Fruit fly (Drosophila melanogaster) whole organism, embryonic: ENCODE results near the gene CG10710.

Experiments
- ATbp ChIP-seq: fragments of 200-800 bp; sonication (Bioruptor generic); optimal IDR thresholded peaks from 2 replicates; lab custom pipeline; 2017; ENCODE audit warnings: missing biosample characterization, mild to moderate bottlenecking, missing genetic modification characterization, missing genetic modification reagents
- Blimp-1 ChIP-seq: fragments of 200-800 bp; sonication (Bioruptor generic); optimal IDR thresholded peaks from 3 replicates; lab custom pipeline; 2018; ENCODE audit warnings: missing biosample characterization, missing genetic modification characterization, mild to moderate bottlenecking, moderate library complexity, missing genetic modification reagents
- CG11247 ChIP-seq: fragments of 200-800 bp; sonication (Bioruptor generic); IDR thresholded peaks from 2 replicates; pipeline ENCODE4 v1.3.6; 2022; ENCODE audit warnings: missing biosample characterization, missing genetic modification characterization
- CG11560 ChIP-seq: fragments of 200-800 bp; sonication (Bioruptor generic); IDR thresholded peaks from 3 replicates; pipeline ENCODE4 v1.3.6; 2022; ENCODE audit warnings: missing biosample characterization, missing genetic modification characterization
- CG12071 ChIP-seq: fragments of 200-800 bp; sonication (Bioruptor generic); optimal IDR thresholded peaks from 3 replicates; lab custom pipeline; 2018; ENCODE audit warnings: missing biosample characterization, mild to moderate bottlenecking, missing genetic modification characterization
- CG12299 ChIP-seq: fragments of 200-800 bp; sonication (Bioruptor generic); optimal IDR thresholded peaks from 2 replicates; lab custom pipeline; 2018; ENCODE audit warnings: missing biosample characterization, mild to moderate bottlenecking, missing genetic modification characterization
- CG13123 ChIP-seq: fragments of 200-800 bp; sonication (Bioruptor generic); optimal IDR thresholded peaks from 2 replicates; lab custom pipeline; 2016; ENCODE audit warnings: missing biosample characterization, missing genetic modification characterization
- CG13424 ChIP-seq: fragments of 200-800 bp; sonication (Bioruptor generic); optimal IDR thresholded peaks from 2 replicates; lab custom pipeline; 2019; ENCODE audit warnings: missing biosample characterization, mild to moderate bottlenecking, missing genetic modification characterization, moderate library complexity
- CG15011 ChIP-seq: fragments of 200-800 bp; sonication (Bioruptor generic); optimal IDR thresholded peaks from 3 replicates; lab custom pipeline; 2018; ENCODE audit warnings: missing biosample characterization, mild to moderate bottlenecking, missing genetic modification characterization
- CG15269 ChIP-seq: fragments of 200-800 bp; sonication (Bioruptor generic); optimal IDR thresholded peaks from 2 replicates; lab custom pipeline; 2018; ENCODE audit warnings: missing biosample characterization, mild to moderate bottlenecking, missing genetic modification characterization, moderate library complexity
- CG1602 ChIP-seq: fragments of 200-800 bp; sonication (Bioruptor generic); optimal IDR thresholded peaks from 3 replicates; lab custom pipeline; 2016; ENCODE audit warnings: missing biosample characterization, missing genetic modification characterization
- CG17385 ChIP-seq: fragments of 200-800 bp; sonication (Bioruptor generic); optimal IDR thresholded peaks from 3 replicates; lab custom pipeline; 2018; ENCODE audit warnings: missing biosample characterization, mild to moderate bottlenecking, missing genetic modification characterization
- CG2712 ChIP-seq: fragments of 200-800 bp; optimal IDR thresholded peaks from 3 replicates; lab custom pipeline; 2019; ENCODE audit warnings: missing biosample characterization, mild to moderate bottlenecking, missing genetic modification characterization, moderate library complexity
- CG33557 ChIP-seq: fragments of 200-800 bp; sonication (Bioruptor generic); optimal IDR thresholded peaks from 2 replicates; lab custom pipeline; 2019; ENCODE audit warnings: missing biosample characterization, mild to moderate bottlenecking, missing genetic modification characterization, moderate library complexity
- CG34224 ChIP-seq: fragments of 200-800 bp; sonication (Bioruptor generic); IDR thresholded peaks from 3 replicates; pipeline ENCODE4 v1.3.6; 2022; ENCODE audit warnings: missing biosample characterization, missing genetic modification characterization; ENCODE audit not compliant: partially characterized antibody
- CG4282 ChIP-seq: fragments of 200-800 bp; sonication (Bioruptor generic); optimal IDR thresholded peaks from 2 replicates; lab custom pipeline; 2016; ENCODE audit warnings: missing biosample characterization, missing genetic modification characterization
- CG4360 ChIP-seq: fragments of 200-800 bp; sonication (Bioruptor generic); IDR thresholded peaks from 2 replicates; pipeline ENCODE4 v1.3.6; 2022; ENCODE audit warnings: missing biosample characterization, missing genetic modification characterization
- CG5953 ChIP-seq: fragments of 200-800 bp; sonication (Bioruptor generic); IDR thresholded peaks from 2 replicates; pipeline ENCODE4 v1.3.6; 2022; ENCODE audit warnings: missing biosample characterization, missing genetic modification characterization
- CG7839 ChIP-seq: fragments of 200-800 bp; sonication (Bioruptor generic); optimal IDR thresholded peaks from 3 replicates; lab custom pipeline; 2018; ENCODE audit warnings: missing biosample characterization, mild to moderate bottlenecking, missing genetic modification characterization, moderate library complexity
- CG7928 ChIP-seq: fragments of 200-800 bp; sonication (Bioruptor generic); optimal IDR thresholded peaks from 2 replicates; lab custom pipeline; 2017; ENCODE audit warnings: missing biosample characterization, mild to moderate bottlenecking, missing genetic modification characterization
- CG7987 ChIP-seq: fragments of 200-800 bp; sonication (Bioruptor generic); optimal IDR thresholded peaks from 2 replicates; lab custom pipeline; 2018; ENCODE audit warnings: missing biosample characterization, mild to moderate bottlenecking, missing genetic modification characterization, moderate library complexity
- CG8290 ChIP-seq, 3 experiments: fragments of 200-800 bp; sonication (Bioruptor generic); optimal IDR thresholded peaks; 2 replicates each; lab custom pipeline; 2016 to 2019; ENCODE audit warnings: missing biosample characterization in 3 of 3, missing genetic modification characterization in 3 of 3, mild to moderate bottlenecking in 2 of 3, moderate library complexity in 1 of 3
- CG8765 ChIP-seq: fragments of 200-800 bp; sonication (Bioruptor generic); IDR thresholded peaks from 2 replicates; pipeline ENCODE4 v1.3.6; 2022; ENCODE audit warnings: missing biosample characterization, missing genetic modification characterization
- D19B ChIP-seq: fragments of 200-800 bp; sonication (Bioruptor generic); optimal IDR thresholded peaks from 2 replicates; lab custom pipeline; 2017; ENCODE audit warnings: missing biosample characterization, mild to moderate bottlenecking, missing genetic modification characterization
- Dp ChIP-seq: fragments of 200-800 bp; sonication (Bioruptor generic); optimal IDR thresholded peaks from 2 replicates; lab custom pipeline; 2018; ENCODE audit warnings: missing biosample characterization, mild to moderate bottlenecking, missing genetic modification characterization, moderate library complexity
- Drgx ChIP-seq: fragments of 200-800 bp; sonication (Bioruptor generic); IDR thresholded peaks from 2 replicates; pipeline ENCODE4 v1.3.6; 2022; ENCODE audit warnings: missing biosample characterization, missing genetic modification characterization
- E2f1 ChIP-seq: fragments of 200-800 bp; sonication (Bioruptor generic); IDR thresholded peaks from 2 replicates; pipeline ENCODE4 v1.3.6; 2022; ENCODE audit warnings: missing biosample characterization, missing genetic modification characterization
- HLHmδ ChIP-seq: fragments of 200-800 bp; sonication (Bioruptor generic); optimal IDR thresholded peaks from 2 replicates; lab custom pipeline; 2018; ENCODE audit warnings: missing biosample characterization, mild to moderate bottlenecking, missing genetic modification characterization, moderate library complexity
- Hey ChIP-seq: fragments of 200-800 bp; sonication (Bioruptor generic); optimal IDR thresholded peaks from 3 replicates; lab custom pipeline; 2018; ENCODE audit warnings: missing biosample characterization, mild to moderate bottlenecking, missing genetic modification characterization
- Oaz ChIP-seq: fragments of 200-800 bp; sonication (Bioruptor generic); IDR thresholded peaks from 2 replicates; pipeline ENCODE4 v1.3.6; 2022; ENCODE audit warnings: missing biosample characterization, missing genetic modification characterization
- Ptx1 ChIP-seq: fragments of 200-800 bp; sonication (Bioruptor generic); IDR thresholded peaks from 2 replicates; pipeline ENCODE4 v1.3.6; 2022; ENCODE audit warnings: missing biosample characterization, missing genetic modification characterization
- ab ChIP-seq: fragments of 200-800 bp; sonication (Bioruptor generic); optimal IDR thresholded peaks from 2 replicates; lab custom pipeline; 2016; ENCODE audit warnings: missing biosample characterization, missing genetic modification characterization
- btn ChIP-seq: fragments of 200-800 bp; sonication (Bioruptor generic); optimal IDR thresholded peaks from 2 replicates; lab custom pipeline; 2016; ENCODE audit warnings: missing biosample characterization, missing genetic modification characterization
- dan ChIP-seq: fragments of 200-800 bp; sonication (Bioruptor generic); IDR thresholded peaks from 2 replicates; pipeline ENCODE4 v1.3.6; 2022; ENCODE audit warnings: missing biosample characterization, missing genetic modification characterization
- emc ChIP-seq: fragments of 200-800 bp; sonication (Bioruptor generic); optimal IDR thresholded peaks from 2 replicates; lab custom pipeline; 2016; ENCODE audit warnings: missing biosample characterization, missing genetic modification characterization
- esg ChIP-seq: fragments of 200-800 bp; sonication (Bioruptor generic); conservative IDR thresholded peaks from 2 replicates; pipeline ENCODE4 v1.3.6; 2022; ENCODE audit warnings: missing biosample characterization, missing genetic modification characterization
- fd64A ChIP-seq: fragments of 200-800 bp; sonication (Bioruptor generic); optimal IDR thresholded peaks from 3 replicates; lab custom pipeline; 2018; ENCODE audit warnings: missing biosample characterization, mild to moderate bottlenecking, missing genetic modification characterization
- jing ChIP-seq: fragments of 200-800 bp; sonication (Bioruptor generic); optimal IDR thresholded peaks from 2 replicates; lab custom pipeline; 2018; ENCODE audit warnings: missing biosample characterization, mild to moderate bottlenecking, missing genetic modification characterization
- kay ChIP-seq: fragments of 200-800 bp; sonication (Bioruptor generic); optimal IDR thresholded peaks from 2 replicates; lab custom pipeline; 2016; ENCODE audit warnings: missing biosample characterization, missing genetic modification characterization
- klu ChIP-seq: fragments of 200-800 bp; sonication (Bioruptor generic); IDR thresholded peaks from 2 replicates; pipeline ENCODE4 v1.3.6; 2022; ENCODE audit warnings: missing biosample characterization, missing genetic modification characterization
- knrl ChIP-seq: fragments of 200-800 bp; sonication (Bioruptor generic); IDR thresholded peaks from 3 replicates; pipeline ENCODE4 v1.3.6; 2022; ENCODE audit warnings: missing biosample characterization, missing genetic modification characterization; ENCODE audit not compliant: partially characterized antibody
- mam ChIP-seq: fragments of 200-800 bp; sonication (Bioruptor generic); optimal IDR thresholded peaks from 3 replicates; lab custom pipeline; 2016; ENCODE audit warnings: missing biosample characterization, missing genetic modification characterization
- mld ChIP-seq: fragments of 200-800 bp; sonication (Bioruptor generic); IDR thresholded peaks from 3 replicates; pipeline ENCODE4 v1.3.6; 2022; ENCODE audit warnings: missing biosample characterization, missing genetic modification characterization; ENCODE audit not compliant: partially characterized antibody
- pros ChIP-seq: fragments of 200-800 bp; sonication (Bioruptor generic); optimal IDR thresholded peaks from 3 replicates; lab custom pipeline; 2019; ENCODE audit warnings: missing biosample characterization, mild to moderate bottlenecking, missing genetic modification characterization, moderate library complexity
- sens ChIP-seq: fragments of 200-800 bp; sonication (Bioruptor generic); peaks from one replicate; lab custom pipeline; 2016; ENCODE audit warnings: missing biosample characterization, missing genetic modification characterization
- sqz ChIP-seq: fragments of 200-800 bp; sonication (Bioruptor generic); optimal IDR thresholded peaks from 3 replicates; lab custom pipeline; 2018; ENCODE audit warnings: missing biosample characterization, mild to moderate bottlenecking, missing genetic modification characterization
- tll ChIP-seq, 2 experiments: fragments of 200-800 bp in 1 of 2; fragments of >200 bp in 1 of 2; sonication (Bioruptor generic) in 1 of 2; optimal IDR thresholded peaks; 2 replicates each; lab custom pipeline; 2017 to 2019; ENCODE audit warnings: missing biosample characterization in 2 of 2, missing genetic modification characterization in 2 of 2, mild to moderate bottlenecking in 1 of 2, moderate library complexity in 1 of 2
- trh ChIP-seq: fragments of 200-800 bp; sonication (Bioruptor generic); optimal IDR thresholded peaks from 2 replicates; lab custom pipeline; 2016; ENCODE audit warnings: missing biosample characterization, missing genetic modification characterization
- tup ChIP-seq: fragments of 200-800 bp; sonication (Bioruptor generic); optimal IDR thresholded peaks from 2 replicates; lab custom pipeline; 2016; ENCODE audit warnings: missing biosample characterization, mild to moderate bottlenecking, missing genetic modification characterization, moderate library complexity
- unpg ChIP-seq: fragments of 200-800 bp; sonication (Bioruptor generic); optimal IDR thresholded peaks from 3 replicates; lab custom pipeline; 2018; ENCODE audit warnings: missing biosample characterization, mild to moderate bottlenecking, missing genetic modification characterization, moderate library complexity

CG10710 gene

DNA sequence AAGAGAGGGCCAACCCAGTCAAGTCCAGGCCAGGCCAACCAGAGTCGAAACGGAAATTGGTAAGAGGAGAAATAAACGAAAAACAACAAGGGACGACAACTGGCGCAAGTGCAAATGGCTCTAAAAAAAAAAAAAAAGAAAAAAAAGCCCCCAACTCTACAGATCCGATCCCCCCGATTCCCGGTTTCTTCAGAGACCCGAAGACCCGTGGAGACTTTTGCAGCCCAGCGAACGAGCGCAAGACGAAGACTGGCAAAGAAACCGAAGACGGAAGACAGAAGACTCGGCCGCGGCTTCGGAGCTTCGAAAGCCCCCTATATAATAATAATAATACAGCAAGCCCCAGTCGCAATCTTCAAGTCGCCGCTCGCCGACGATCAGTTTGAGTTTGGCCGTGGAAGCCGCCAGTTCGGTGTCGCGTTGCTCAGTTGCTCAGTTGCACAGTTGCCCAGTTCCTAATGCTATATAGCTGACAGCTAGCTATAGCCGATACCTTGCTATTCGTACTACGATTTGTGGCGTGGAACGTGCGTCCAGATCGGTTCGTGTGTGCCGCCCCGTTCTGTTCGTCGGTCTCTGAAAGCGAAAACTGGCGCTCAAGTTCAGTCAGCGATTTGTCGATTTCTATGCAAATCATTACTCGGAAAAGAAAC, 24.9 kb downstream of the CG10710 start (continued):
- TF ChIP-seq jing (no peak), tll (GFP tag; optimal IDR thresholded peaks at IDR 0.05; lab: Kevin White, UChicago) (no peak), HLHmδ (GFP tag; lab: Kevin White, UChicago) (no peak), CG4282 (GFP tag; lab: Kevin White, UChicago) (no peak), CG11560 (tag; lab: Robert Waterston, UW) (no peak), CG15011 (GFP tag; lab: Kevin White, UChicago) (no peak), CG34224 (GFP tag; lab: Robert Waterston, UW) (no peak), ATbp (GFP tag; lab: Kevin White, UChicago) (no peak), Ptx1 (no peak), CG33557 (no peak), trh (GFP tag; lab: Kevin White, UChicago) (no peak), CG8765 (GFP tag; lab: Robert Waterston, UW) (no peak), Drgx (GFP tag; lab: Robert Waterston, UW) (peak; percentile 5; the same call in 1 of the 2 replicates), dan (GFP tag; lab: Robert Waterston, UW) (no peak), knrl (no peak), sqz (GFP tag; lab: Kevin White, UChicago) (peak; percentile 57), unpg (no peak), pros (GFP tag; lab: Kevin White, UChicago) (peak; percentile 99), Oaz (GFP tag; lab: Robert Waterston, UW) (no peak), tup (GFP tag; lab: Kevin White, UChicago) (no peak), CG7928 (no peak), CG15269 (peak; percentile 16), E2f1 (no peak), CG12071 (GFP tag; lab: Kevin White, UChicago) (no peak), mam (no peak), CG12299 (no peak), CG5953 (no peak), Blimp-1 (GFP tag; lab: Kevin White, UChicago) (peak; percentile 62), btn (no peak), CG17385 (GFP tag; lab: Kevin White, UChicago) (no peak), CG7839 (tag; lab: Kevin White, UChicago) (no peak), esg (no peak), D19B (GFP tag; lab: Kevin White, UChicago) (no peak), CG7987 (no peak), CG13424 (tag; lab: Kevin White, UChicago) (no peak), CG11247 (GFP tag; lab: Robert Waterston, UW) (no peak), CG13123 (GFP tag; lab: Kevin White, UChicago) (no peak), klu (no peak), CG2712 (tag; lab: Kevin White, UChicago) (no peak), ab (GFP tag; lab: Kevin White, UChicago) (no peak), emc (no peak), CG4360 (GFP tag; lab: Robert Waterston, UW) (no peak), kay (no peak), Hey (tag; lab: Kevin White, UChicago) (no peak), Dp (GFP tag; lab: Kevin White, UChicago) (no peak), CG8290 (GFP tag; optimal IDR thresholded peaks at IDR 0.05; lab: Kevin White, UChicago) (no peak), CG8290 (tag; optimal IDR thresholded peaks at IDR 0.05; lab: Kevin White, UChicago) (peak in 1 of 2 experiments; percentile 28), mld (no peak), CG1602 (GFP tag; lab: Kevin White, UChicago) (no peak), fd64A (GFP tag; lab: Kevin White, UChicago) (no peak), sens (GFP tag; lab: Kevin White, UChicago) (peak; percentile 40)
